Worm (Caenorhabditis elegans) whole organism, L4 larva: Measurements from ENCODE around the gene ZK262.20.

Experiments
- Y48G9A.11 ChIP-seq: fragments of 200-800 bp; sonication (Bioruptor generic); IDR thresholded peaks from 2 replicates; pipeline ENCODE4 v1.3.6; 2022; ENCODE audit warnings: missing genetic modification reagents, missing genetic modification characterization, missing compliant biosample characterization
- ZK546.5 ChIP-seq, 2 experiments: sonication (generic microtip); optimal IDR thresholded peaks; 2 replicates each; lab custom pipeline; 2017; ENCODE audit warnings: missing biosample characterization in 2 of 2, missing genetic modification characterization in 2 of 2
- ceh-82 ChIP-seq: sonication (generic microtip); optimal IDR thresholded peaks from 2 replicates; lab custom pipeline; 2017; ENCODE audit warnings: missing biosample characterization, missing genetic modification characterization
- ctbp-1 ChIP-seq: fragments of 200-800 bp; sonication (Bioruptor generic); IDR thresholded peaks from 2 replicates; pipeline ENCODE4 v1.3.6; 2022; ENCODE audit warnings: missing genetic modification reagents, missing genetic modification characterization, missing compliant biosample characterization
- duxl-1 ChIP-seq: sonication (generic microtip); optimal IDR thresholded peaks from 2 replicates; lab custom pipeline; 2016; ENCODE audit warnings: mild to moderate bottlenecking, missing genetic modification characterization, moderate library complexity, missing compliant biosample characterization; ENCODE audit not compliant: poor library complexity
- egl-27 ChIP-seq: sonication (generic microtip); optimal IDR thresholded peaks from 3 replicates; lab custom pipeline; 2017; ENCODE audit warnings: missing biosample characterization, missing genetic modification reagents, missing genetic modification characterization
- fos-1 ChIP-seq: fragments of 150-350 bp; optimal IDR thresholded peaks from 2 replicates; lab custom pipeline; 2014; ENCODE audit warnings: missing biosample characterization, missing genetic modification characterization
- lin-39 ChIP-seq: fragments of 150-350 bp; optimal IDR thresholded peaks from 2 replicates; lab custom pipeline; 2014; ENCODE audit warnings: missing biosample characterization, missing genetic modification reagents, missing genetic modification characterization
- madf-9 ChIP-seq: fragments of 200-800 bp; sonication (Bioruptor generic); conservative IDR thresholded peaks from 2 replicates; pipeline ENCODE4 v1.3.6; 2022; ENCODE audit warnings: missing genetic modification reagents, missing genetic modification characterization, missing compliant biosample characterization
- mep-1 ChIP-seq: fragments of 150-350 bp; sonication (generic microtip); optimal IDR thresholded peaks from 3 replicates; lab custom pipeline; 2014; ENCODE audit warnings: missing biosample characterization, missing genetic modification characterization
- nhr-28 ChIP-seq: fragments of 150-350 bp; optimal IDR thresholded peaks from 2 replicates; lab custom pipeline; 2014; ENCODE audit warnings: missing biosample characterization, missing genetic modification characterization
- snpc-4 ChIP-seq: fragments of 150-350 bp; optimal IDR thresholded peaks from 2 replicates; lab custom pipeline; 2014; ENCODE audit warnings: missing biosample characterization, missing genetic modification characterization

DNA sequence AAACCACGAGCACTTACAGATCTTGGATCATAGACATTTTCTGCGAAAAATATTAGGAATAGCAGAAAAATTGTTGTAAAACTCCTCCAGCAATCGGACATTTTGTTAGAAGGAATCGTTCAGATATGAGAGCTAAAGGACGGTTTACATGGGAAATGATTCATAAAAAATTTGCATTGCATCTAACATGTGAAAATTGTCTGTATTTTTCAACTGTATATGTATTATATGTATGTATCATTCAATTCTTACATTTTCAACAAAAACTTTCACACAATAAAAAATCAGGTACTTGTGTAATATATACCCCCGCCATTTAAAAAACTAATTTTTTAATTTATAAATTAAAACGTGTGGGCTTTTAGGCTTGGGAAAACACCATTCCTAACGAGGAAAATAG is 33.2 kb upstream of the ZK262.20 start, which contains the start of gene ZK228.13:
- TF ChIP-seq ZK546.5 (tag; optimal IDR thresholded peaks at IDR 0.05; lab: Kevin White, UChicago): no peak
- no peak for TF ChIP-seq madf-9 (GFP tag; lab: Robert Waterston, UW)
- TF ChIP-seq snpc-4: no peak
- no peak for TF ChIP-seq duxl-1 (tag; lab: Kevin White, UChicago)
- no peak for TF ChIP-seq egl-27 (tag; lab: Kevin White, UChicago)
- TF ChIP-seq mep-1: no peak
- no peak for TF ChIP-seq Y48G9A.11 (GFP tag; lab: Robert Waterston, UW)
- TF ChIP-seq fos-1 (tag; lab: Kevin White, UChicago): no peak
- no peak for TF ChIP-seq ctbp-1 (GFP tag; lab: Robert Waterston, UW)
- no peak for TF ChIP-seq lin-39 (tag; lab: Kevin White, UChicago)
- TF ChIP-seq ceh-82 (tag; lab: Kevin White, UChicago): no peak
- no peak for TF ChIP-seq nhr-28 (tag; lab: Kevin White, UChicago)
